Worm (Caenorhabditis elegans): ENCODE measurements around the gene F19B10.10.

DNA sequence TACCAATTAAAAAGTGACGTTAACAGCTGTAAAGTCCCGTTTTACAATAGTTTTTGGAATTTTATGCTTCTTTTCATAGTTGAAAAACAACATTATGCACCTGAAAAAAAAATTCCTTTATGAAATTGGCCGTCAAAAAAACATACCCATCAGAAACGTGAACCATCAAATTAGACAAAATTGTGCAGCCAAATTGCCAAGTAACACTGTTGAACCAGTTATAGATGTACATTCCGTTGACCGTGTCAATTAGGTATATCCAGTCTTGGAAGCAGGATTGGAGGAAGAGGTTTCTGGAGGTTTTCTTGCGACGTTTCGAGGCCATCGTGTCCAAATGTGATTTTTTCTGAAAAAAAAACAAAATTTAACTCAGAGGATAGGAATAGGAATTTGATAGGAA is 11.9 kb downstream of the F19B10.10 start, which contains the start of gene srx-97:
- TF ChIP-seq med-1 (GFP tag; optimal IDR thresholded peaks at IDR 0.05; ENCODE audit: insufficient read depth), result no peak
- TF ChIP-seq klf-2 (GFP tag; conservative IDR thresholded peaks at IDR 0.05), result no peak
- no peak for TF ChIP-seq flt-1 (GFP tag; IDR thresholded peaks at IDR 0.05)
- no peak for TF ChIP-seq ztf-23 (GFP tag; IDR thresholded peaks at IDR 0.05)

Data from whole organism, midembryonic.